Worm (Caenorhabditis elegans) whole organism, L2 larva: ENCODE measurements around the gene bath-15.

Source experiments
- fos-1 ChIP-seq: fragments of 150-350 bp; optimal IDR thresholded peaks from 2 replicates; lab custom pipeline; 2014; ENCODE audit warnings: missing biosample characterization, missing genetic modification characterization
- lin-13 ChIP-seq: fragments of 150-350 bp; optimal IDR thresholded peaks from 2 replicates; lab custom pipeline; 2014; ENCODE audit warnings: missing biosample characterization, missing genetic modification reagents, missing genetic modification characterization
- unc-55 ChIP-seq: fragments of 150-350 bp; sonication (generic microtip); optimal IDR thresholded peaks from 3 replicates; lab custom pipeline; 2014; ENCODE audit warnings: missing biosample characterization, missing genetic modification reagents, missing genetic modification characterization
- unc-62 ChIP-seq: fragments of 150-350 bp; optimal IDR thresholded peaks from 2 replicates; lab custom pipeline; 2014; ENCODE audit warnings: missing biosample characterization, missing genetic modification reagents, missing genetic modification characterization
- zag-1 ChIP-seq: fragments of 150-350 bp; optimal IDR thresholded peaks from 2 replicates; lab custom pipeline; 2014; ENCODE audit warnings: missing biosample characterization, missing genetic modification characterization

- TF ChIP-seq unc-55, result no peak
- no peak for TF ChIP-seq unc-62 (GFP tag; lab: Kevin White, UChicago)
- TF ChIP-seq fos-1 (tag; lab: Kevin White, UChicago), result no peak
- TF ChIP-seq zag-1, result no peak
- no peak for TF ChIP-seq lin-13 (GFP tag; lab: Kevin White, UChicago)
Measured at ce11 chrIII:7815571-7816348, 39.9 kb upstream of the bath-15 start.
